Fruit fly (Drosophila melanogaster) whole organism, embryonic: Measurements from ENCODE around the gene CG2003.

Experiments
- ATbp ChIP-seq: fragments of 200-800 bp; sonication (Bioruptor generic); optimal IDR thresholded peaks from 2 replicates; lab custom pipeline; 2017; ENCODE audit warnings: missing biosample characterization, mild to moderate bottlenecking, missing genetic modification characterization, missing genetic modification reagents
- Atf6 ChIP-seq: fragments of 200-800 bp; sonication (Bioruptor generic); IDR thresholded peaks from 2 replicates; pipeline ENCODE4 v1.3.6; 2022; ENCODE audit warnings: missing biosample characterization, missing genetic modification characterization
- CG10366 ChIP-seq: fragments of 200-800 bp; sonication (Bioruptor generic); IDR thresholded peaks from 2 replicates; pipeline ENCODE4 v1.3.6; 2022; ENCODE audit warnings: missing biosample characterization, missing genetic modification characterization
- CG10431 ChIP-seq: fragments of 200-800 bp; sonication (Bioruptor generic); optimal IDR thresholded peaks from 3 replicates; lab custom pipeline; 2018; ENCODE audit warnings: missing biosample characterization, mild to moderate bottlenecking, missing genetic modification characterization
- CG11695 ChIP-seq: fragments of 200-800 bp; sonication (Bioruptor generic); IDR thresholded peaks from 3 replicates; pipeline ENCODE4 v1.3.6; 2022; ENCODE audit warnings: missing biosample characterization, missing genetic modification characterization
- CG14014 ChIP-seq: fragments of 200-800 bp; sonication (Bioruptor generic); IDR thresholded peaks from 2 replicates; pipeline ENCODE4 v1.3.6; 2022; ENCODE audit warnings: missing biosample characterization, missing genetic modification characterization
- CG17361 ChIP-seq: fragments of 200-800 bp; sonication (Bioruptor generic); IDR thresholded peaks from 3 replicates; pipeline ENCODE4 v1.3.6; 2022; ENCODE audit warnings: missing biosample characterization, missing genetic modification characterization
- CG18262 ChIP-seq: fragments of 200-800 bp; optimal IDR thresholded peaks from 3 replicates; lab custom pipeline; 2019; ENCODE audit warnings: missing biosample characterization, mild to moderate bottlenecking, missing genetic modification characterization, moderate library complexity
- CG2120 ChIP-seq: fragments of 200-800 bp; sonication (Bioruptor generic); optimal IDR thresholded peaks from 3 replicates; lab custom pipeline; 2016; ENCODE audit warnings: missing biosample characterization, missing genetic modification characterization
- CG32532 ChIP-seq: fragments of 200-800 bp; sonication (Bioruptor generic); IDR thresholded peaks from 2 replicates; pipeline ENCODE4 v1.3.6; 2022; ENCODE audit warnings: missing biosample characterization, missing genetic modification characterization
- CG3407 ChIP-seq: fragments of 200-800 bp; sonication (Bioruptor generic); optimal IDR thresholded peaks from 2 replicates; lab custom pipeline; 2018; ENCODE audit warnings: missing biosample characterization, mild to moderate bottlenecking, missing genetic modification characterization
- CG34376 ChIP-seq: fragments of 200-800 bp; sonication (Bioruptor generic); optimal IDR thresholded peaks from 2 replicates; lab custom pipeline; 2018; ENCODE audit warnings: missing biosample characterization, mild to moderate bottlenecking, missing genetic modification characterization
- CG4730 ChIP-seq: fragments of 200-800 bp; sonication (Bioruptor generic); IDR thresholded peaks from 2 replicates; pipeline ENCODE4 v1.3.6; 2022; ENCODE audit warnings: missing biosample characterization, missing genetic modification characterization
- CG6689 ChIP-seq: fragments of 200-800 bp; sonication (Bioruptor generic); IDR thresholded peaks from 2 replicates; pipeline ENCODE4 v1.3.6; 2022; ENCODE audit warnings: missing biosample characterization, missing genetic modification characterization
- CG7839 ChIP-seq: fragments of 200-800 bp; sonication (Bioruptor generic); optimal IDR thresholded peaks from 3 replicates; lab custom pipeline; 2018; ENCODE audit warnings: missing biosample characterization, mild to moderate bottlenecking, missing genetic modification characterization, moderate library complexity
- D19B ChIP-seq: fragments of 200-800 bp; sonication (Bioruptor generic); optimal IDR thresholded peaks from 2 replicates; lab custom pipeline; 2017; ENCODE audit warnings: missing biosample characterization, mild to moderate bottlenecking, missing genetic modification characterization
- Dek ChIP-seq: fragments of 200-800 bp; sonication (Bioruptor generic); optimal IDR thresholded peaks from 3 replicates; lab custom pipeline; 2019; ENCODE audit warnings: missing biosample characterization, mild to moderate bottlenecking, missing genetic modification characterization, moderate library complexity
- E2f1 ChIP-seq: fragments of 200-800 bp; sonication (Bioruptor generic); IDR thresholded peaks from 2 replicates; pipeline ENCODE4 v1.3.6; 2022; ENCODE audit warnings: missing biosample characterization, missing genetic modification characterization
- Gug ChIP-seq: fragments of 200-800 bp; sonication (Bioruptor generic); IDR thresholded peaks from 4 replicates; pipeline ENCODE4 v1.3.6; 2022; ENCODE audit warnings: missing biosample characterization, missing genetic modification characterization
- HLH3B ChIP-seq: fragments of 200-800 bp; sonication (Bioruptor generic); IDR thresholded peaks from 2 replicates; pipeline ENCODE4 v1.3.6; 2022; ENCODE audit warnings: missing biosample characterization, missing genetic modification characterization
- Hr51 ChIP-seq, 2 experiments: fragments of 200-800 bp; sonication (Bioruptor generic); optimal IDR thresholded peaks; 2 replicates in 1 of 2; 3 replicates in 1 of 2; lab custom pipeline; 2016 to 2018; ENCODE audit warnings: missing biosample characterization in 2 of 2, missing genetic modification characterization in 2 of 2, mild to moderate bottlenecking in 1 of 2, moderate library complexity in 1 of 2
- NC2β ChIP-seq: fragments of 200-800 bp; sonication (Bioruptor generic); optimal IDR thresholded peaks from 2 replicates; lab custom pipeline; 2016; ENCODE audit warnings: missing biosample characterization, missing genetic modification characterization
- PHDP ChIP-seq: fragments of 200-800 bp; sonication (Bioruptor generic); optimal IDR thresholded peaks from 3 replicates; lab custom pipeline; 2018; ENCODE audit warnings: missing biosample characterization, mild to moderate bottlenecking, missing genetic modification characterization, moderate library complexity
- Six4 ChIP-seq: fragments of 200-800 bp; sonication (Bioruptor generic); optimal IDR thresholded peaks from 2 replicates; lab custom pipeline; 2016; ENCODE audit warnings: missing biosample characterization, missing genetic modification characterization
- Sox102F ChIP-seq: fragments of 200-800 bp; sonication (Bioruptor generic); optimal IDR thresholded peaks from 2 replicates; lab custom pipeline; 2018; ENCODE audit warnings: missing biosample characterization, mild to moderate bottlenecking, missing genetic modification characterization, moderate library complexity
- ap ChIP-seq: fragments of 200-800 bp; sonication (Bioruptor generic); IDR thresholded peaks from 2 replicates; pipeline ENCODE4 v1.3.6; 2022; ENCODE audit warnings: missing biosample characterization, missing genetic modification characterization
- ash1 ChIP-seq: fragments of 200-800 bp; sonication (Bioruptor generic); optimal IDR thresholded peaks from 2 replicates; lab custom pipeline; 2018; ENCODE audit warnings: missing biosample characterization, mild to moderate bottlenecking, missing genetic modification characterization
- bcd ChIP-seq: fragments of 200-800 bp; sonication (Bioruptor generic); optimal IDR thresholded peaks from 2 replicates; lab custom pipeline; 2017; ENCODE audit warnings: missing biosample characterization, mild to moderate bottlenecking, missing genetic modification characterization
- btn ChIP-seq: fragments of 200-800 bp; sonication (Bioruptor generic); optimal IDR thresholded peaks from 2 replicates; lab custom pipeline; 2016; ENCODE audit warnings: missing biosample characterization, missing genetic modification characterization
- chn ChIP-seq: fragments of 200-800 bp; sonication (Bioruptor generic); optimal IDR thresholded peaks from 2 replicates; lab custom pipeline; 2016; ENCODE audit warnings: missing biosample characterization, missing genetic modification characterization
- ci ChIP-seq: fragments of 200-800 bp; sonication (Bioruptor generic); IDR thresholded peaks from 3 replicates; pipeline ENCODE4 v1.3.6; 2022; ENCODE audit warnings: missing biosample characterization, missing genetic modification characterization
- dmrt11E ChIP-seq: fragments of 200-800 bp; sonication (Bioruptor generic); optimal IDR thresholded peaks from 3 replicates; lab custom pipeline; 2018; ENCODE audit warnings: missing biosample characterization, mild to moderate bottlenecking, missing genetic modification characterization, moderate library complexity
- dmrt99B ChIP-seq: fragments of 200-800 bp; sonication (Bioruptor generic); optimal IDR thresholded peaks from 2 replicates; lab custom pipeline; 2018; ENCODE audit warnings: missing biosample characterization, mild to moderate bottlenecking, missing genetic modification characterization, moderate library complexity
- dpn ChIP-seq, 2 experiments: fragments of 200-800 bp; sonication (Bioruptor generic); optimal IDR thresholded peaks; 3 replicates each; lab custom pipeline; 2016; ENCODE audit warnings: missing biosample characterization in 2 of 2, missing genetic modification characterization in 2 of 2
- en ChIP-seq: fragments of 200-800 bp; sonication (Bioruptor generic); optimal IDR thresholded peaks from 2 replicates; lab custom pipeline; 2016; ENCODE audit warnings: missing biosample characterization, missing genetic modification characterization
- esg ChIP-seq: fragments of 200-800 bp; sonication (Bioruptor generic); conservative IDR thresholded peaks from 2 replicates; pipeline ENCODE4 v1.3.6; 2022; ENCODE audit warnings: missing biosample characterization, missing genetic modification characterization
- eve ChIP-seq, 2 experiments: fragments of >200 bp; optimal IDR thresholded peaks; 2 replicates each; lab custom pipeline; 2017; ENCODE audit warnings: missing biosample characterization in 2 of 2, missing genetic modification characterization in 2 of 2
- gem ChIP-seq: fragments of 200-800 bp; sonication (Bioruptor generic); optimal IDR thresholded peaks from 2 replicates; lab custom pipeline; 2019; ENCODE audit warnings: missing biosample characterization, mild to moderate bottlenecking, missing genetic modification characterization, moderate library complexity
- gsb-n ChIP-seq: fragments of 200-800 bp; sonication (Bioruptor generic); optimal IDR thresholded peaks from 3 replicates; lab custom pipeline; 2018; ENCODE audit warnings: missing biosample characterization, mild to moderate bottlenecking, missing genetic modification characterization
- ind ChIP-seq: fragments of 200-800 bp; sonication (Bioruptor generic); optimal IDR thresholded peaks from 3 replicates; lab custom pipeline; 2016; ENCODE audit warnings: missing biosample characterization, missing genetic modification characterization
- lab ChIP-seq: fragments of 200-800 bp; sonication (Bioruptor generic); optimal IDR thresholded peaks from 3 replicates; lab custom pipeline; 2017; ENCODE audit warnings: missing biosample characterization, missing genetic modification characterization, mild to moderate bottlenecking, moderate library complexity, missing genetic modification reagents
- org-1 ChIP-seq: fragments of 200-800 bp; sonication (Bioruptor generic); optimal IDR thresholded peaks from 2 replicates; lab custom pipeline; 2017; ENCODE audit warnings: missing biosample characterization, missing genetic modification characterization
- ranshi ChIP-seq: fragments of 200-800 bp; sonication (Bioruptor generic); IDR thresholded peaks from 2 replicates; pipeline ENCODE4 v1.3.6; 2022; ENCODE audit warnings: missing biosample characterization, missing genetic modification characterization
- sens ChIP-seq: fragments of 200-800 bp; sonication (Bioruptor generic); peaks from one replicate; lab custom pipeline; 2016; ENCODE audit warnings: missing biosample characterization, missing genetic modification characterization
- sisA ChIP-seq: fragments of 200-800 bp; sonication (Bioruptor generic); IDR thresholded peaks from 2 replicates; pipeline ENCODE4 v1.3.6; 2022; ENCODE audit warnings: missing biosample characterization, missing genetic modification characterization
- tin ChIP-seq: fragments of 200-800 bp; sonication (Bioruptor generic); optimal IDR thresholded peaks from 3 replicates; lab custom pipeline; 2016; ENCODE audit warnings: missing biosample characterization, missing genetic modification characterization
- toy ChIP-seq: fragments of 200-800 bp; sonication (Bioruptor generic); IDR thresholded peaks from 2 replicates; pipeline ENCODE4 v1.3.6; 2022; ENCODE audit warnings: missing biosample characterization, missing genetic modification characterization
- tx ChIP-seq: fragments of 200-800 bp; sonication (Bioruptor generic); optimal IDR thresholded peaks from 2 replicates; lab custom pipeline; 2016; ENCODE audit warnings: missing biosample characterization, missing genetic modification characterization
- unpg ChIP-seq: fragments of 200-800 bp; sonication (Bioruptor generic); optimal IDR thresholded peaks from 3 replicates; lab custom pipeline; 2018; ENCODE audit warnings: missing biosample characterization, mild to moderate bottlenecking, missing genetic modification characterization, moderate library complexity
- vvl ChIP-seq: fragments of 200-800 bp; sonication (Bioruptor generic); IDR thresholded peaks from 2 replicates; pipeline ENCODE4 v1.3.6; 2022; ENCODE audit warnings: missing biosample characterization, missing genetic modification characterization

Gene CG2003

dm6 chr3R:32032885-32033284, 55.0 kb downstream of the CG2003 start (continued):
- TF ChIP-seq NC2β = no peak
- TF ChIP-seq esg = 0 out of 2 replicates have a peak, but pooled peaks have one; percentile 7
- TF ChIP-seq CG18262 (tag; lab: Kevin White, UChicago) = peak; percentile 18
- TF ChIP-seq sens (GFP tag; lab: Kevin White, UChicago) = peak; percentile 79
- TF ChIP-seq dmrt11E (tag; lab: Kevin White, UChicago) = no peak
- peak; percentile 46 for TF ChIP-seq dmrt99B
- 0 out of 2 replicates have a peak, but pooled peaks have one; percentile 29 for TF ChIP-seq HLH3B (GFP tag; lab: Robert Waterston, UW)
- TF ChIP-seq Gug = peak; percentile 32; the same call in 2 of the 4 replicates
- no peak for TF ChIP-seq en (GFP tag; lab: Kevin White, UChicago)
- TF ChIP-seq Atf6 (GFP tag; lab: Robert Waterston, UW) = no peak
- TF ChIP-seq org-1 (GFP tag; lab: Kevin White, UChicago) = no peak
- peak; percentile 12 for TF ChIP-seq chn (GFP tag; lab: Kevin White, UChicago)
- TF ChIP-seq D19B (GFP tag; lab: Kevin White, UChicago) = no peak
- 0 out of 3 replicates have a peak, but pooled peaks have one; percentile 26 for TF ChIP-seq CG17361 (GFP tag; lab: Robert Waterston, UW)
- TF ChIP-seq E2f1 = peak; percentile 33; the same call in 1 of the 2 replicates
- peak; percentile 1 for TF ChIP-seq tin (GFP tag; lab: Kevin White, UChicago)
- no peak for TF ChIP-seq ash1
- no peak for TF ChIP-seq CG10431 (GFP tag; lab: Kevin White, UChicago)
- TF ChIP-seq gsb-n (tag; lab: Kevin White, UChicago) = peak; percentile 14
- TF ChIP-seq ci (GFP tag; lab: Robert Waterston, UW) = 0 out of 3 replicates have a peak, but pooled peaks have one; percentile 22
- 0 out of 3 replicates have a peak, but pooled peaks have one; percentile 14 for TF ChIP-seq CG11695 (GFP tag; lab: Robert Waterston, UW)
- TF ChIP-seq eve (GFP tag; optimal IDR thresholded peaks at IDR 0.05; lab: Kevin White, UChicago) = peak in 1 of 2 experiments; percentile 52
- TF ChIP-seq unpg (GFP tag; lab: Kevin White, UChicago) = peak; percentile 30
- peak in 1 of 2 experiments; percentile 15 for TF ChIP-seq dpn (GFP tag; optimal IDR thresholded peaks at IDR 0.05; lab: Kevin White, UChicago)
- TF ChIP-seq CG3407 (GFP tag; lab: Kevin White, UChicago) = peak; percentile 3
- peak; percentile 17; the same call in 1 of the 2 replicates for TF ChIP-seq CG10366 (GFP tag; lab: Robert Waterston, UW)
- TF ChIP-seq tx (GFP tag; lab: Kevin White, UChicago) = no peak
- TF ChIP-seq CG6689 (GFP tag; lab: Robert Waterston, UW) = peak; percentile 39; the same call in 1 of the 2 replicates
- TF ChIP-seq vvl (GFP tag; lab: Robert Waterston, UW) = 0 out of 2 replicates have a peak, but pooled peaks have one; percentile 24
- peak; percentile 20 for TF ChIP-seq lab (GFP tag; lab: Kevin White, UChicago)
- TF ChIP-seq PHDP = no peak
- peak; percentile 4 for TF ChIP-seq CG2120 (GFP tag; lab: Kevin White, UChicago)
- peak; percentile 49; the same call in 1 of the 2 replicates for TF ChIP-seq sisA
- TF ChIP-seq CG14014 (GFP tag; lab: Robert Waterston, UW) = 0 out of 2 replicates have a peak, but pooled peaks have one; percentile 17
- peak; percentile 33; the same call in 1 of the 2 replicates for TF ChIP-seq ap (GFP tag; lab: Robert Waterston, UW)
- no peak for TF ChIP-seq toy (GFP tag; lab: Robert Waterston, UW)
- TF ChIP-seq CG34376 (GFP tag; lab: Kevin White, UChicago) = no peak
- peak; percentile 50 for TF ChIP-seq gem (tag; lab: Kevin White, UChicago)
- TF ChIP-seq Six4 (GFP tag; lab: Kevin White, UChicago) = no peak
- TF ChIP-seq ranshi (GFP tag; lab: Robert Waterston, UW) = peak; percentile 46; the same call in 1 of the 2 replicates
- 0 out of 2 replicates have a peak, but pooled peaks have one; percentile 37 for TF ChIP-seq CG32532 (GFP tag; lab: Robert Waterston, UW)
- peak; percentile 24 for TF ChIP-seq ind (GFP tag; lab: Kevin White, UChicago)
- no peak for TF ChIP-seq btn
- TF ChIP-seq Hr51 (GFP tag; optimal IDR thresholded peaks at IDR 0.05; lab: Kevin White, UChicago) = peak in 1 of 2 experiments; percentile 10
- TF ChIP-seq CG4730 (GFP tag; lab: Robert Waterston, UW) = 0 out of 2 replicates have a peak, but pooled peaks have one; percentile 17
- peak; percentile 14 for TF ChIP-seq bcd (GFP tag; lab: Kevin White, UChicago)
- peak; percentile 27 for TF ChIP-seq CG7839 (tag; lab: Kevin White, UChicago)
- TF ChIP-seq Dek (tag; lab: Kevin White, UChicago) = no peak
- peak; percentile 33 for TF ChIP-seq Sox102F (GFP tag; lab: Kevin White, UChicago)
- peak; percentile 8 for TF ChIP-seq ATbp (GFP tag; lab: Kevin White, UChicago)
